Fruit fly (Drosophila melanogaster) whole organism, prepupa: ENCODE data around the gene Nthl1.

Experiments used
- Blimp-1 ChIP-seq: fragments of 200-800 bp; sonication (Bioruptor generic); optimal IDR thresholded peaks from 3 replicates; lab custom pipeline; 2017; ENCODE audit warnings: missing biosample characterization, missing genetic modification characterization, mild to moderate bottlenecking, moderate library complexity, missing genetic modification reagents
- CG10631 ChIP-seq: fragments of 200-800 bp; sonication (Bioruptor generic); optimal IDR thresholded peaks from 2 replicates; lab custom pipeline; 2016; ENCODE audit warnings: missing biosample characterization, missing genetic modification characterization
- CG10669 ChIP-seq: fragments of 200-800 bp; sonication (Bioruptor generic); optimal IDR thresholded peaks from 3 replicates; lab custom pipeline; 2018; ENCODE audit warnings: missing biosample characterization, mild to moderate bottlenecking, missing genetic modification characterization, moderate library complexity
- CG11294 ChIP-seq: fragments of 200-800 bp; sonication (Bioruptor generic); IDR thresholded peaks from 2 replicates; pipeline ENCODE4 v1.3.6; 2022; ENCODE audit warnings: missing biosample characterization, missing genetic modification characterization
- CG11762 ChIP-seq: fragments of 200-800 bp; sonication (Bioruptor generic); optimal IDR thresholded peaks from 3 replicates; lab custom pipeline; 2016; ENCODE audit warnings: missing biosample characterization, missing genetic modification characterization; ENCODE audit not compliant: insufficient read depth
- CG11902 ChIP-seq: fragments of 200-800 bp; sonication (Bioruptor generic); optimal IDR thresholded peaks from 3 replicates; lab custom pipeline; 2016; ENCODE audit warnings: missing biosample characterization, missing genetic modification characterization
- CG15336 ChIP-seq: fragments of 200-800 bp; sonication (Bioruptor generic); IDR thresholded peaks from 2 replicates; pipeline ENCODE4 v1.3.6; 2022; ENCODE audit warnings: missing biosample characterization, missing genetic modification characterization
- CG1621 ChIP-seq: fragments of 200-800 bp; sonication (Bioruptor generic); optimal IDR thresholded peaks from 3 replicates; lab custom pipeline; 2018; ENCODE audit warnings: missing biosample characterization, mild to moderate bottlenecking, missing genetic modification characterization
- CG16779 ChIP-seq: fragments of 200-800 bp; sonication (Bioruptor generic); optimal IDR thresholded peaks from 3 replicates; lab custom pipeline; 2017; ENCODE audit warnings: missing biosample characterization, mild to moderate bottlenecking, missing genetic modification characterization
- CG3032 ChIP-seq: fragments of 200-800 bp; optimal IDR thresholded peaks from 2 replicates; lab custom pipeline; 2019; ENCODE audit warnings: missing biosample characterization, mild to moderate bottlenecking, missing genetic modification characterization, moderate library complexity
- CG31627 ChIP-seq: fragments of 200-800 bp; sonication (Bioruptor generic); optimal IDR thresholded peaks from 3 replicates; lab custom pipeline; 2016; ENCODE audit warnings: missing biosample characterization, missing genetic modification characterization
- CG32006 ChIP-seq: fragments of 200-800 bp; sonication (Bioruptor generic); optimal IDR thresholded peaks from 3 replicates; lab custom pipeline; 2017; ENCODE audit warnings: missing biosample characterization, mild to moderate bottlenecking, missing genetic modification characterization
- CG4318 ChIP-seq: fragments of 200-800 bp; sonication (Bioruptor generic); optimal IDR thresholded peaks from 3 replicates; lab custom pipeline; 2017; ENCODE audit warnings: missing biosample characterization, mild to moderate bottlenecking, missing genetic modification characterization
- CG6163 ChIP-seq: fragments of 200-800 bp; sonication (Bioruptor generic); IDR thresholded peaks from 3 replicates; pipeline ENCODE4 v1.3.6; 2022; ENCODE audit warnings: missing biosample characterization, missing genetic modification characterization
- CG6276 ChIP-seq: fragments of 200-800 bp; sonication (Bioruptor generic); optimal IDR thresholded peaks from 2 replicates; lab custom pipeline; 2017; ENCODE audit warnings: missing biosample characterization, mild to moderate bottlenecking, missing genetic modification characterization
- CG6792 ChIP-seq: fragments of 200-800 bp; sonication (Bioruptor generic); optimal IDR thresholded peaks from 3 replicates; lab custom pipeline; 2016; ENCODE audit warnings: missing biosample characterization, missing genetic modification characterization
- CG6808 ChIP-seq: fragments of 200-800 bp; sonication (Bioruptor generic); optimal IDR thresholded peaks from 3 replicates; lab custom pipeline; 2017; ENCODE audit warnings: missing biosample characterization, missing genetic modification characterization, mild to moderate bottlenecking, moderate library complexity, missing genetic modification reagents
- CG6854 ChIP-seq: fragments of 200-800 bp; sonication (Bioruptor generic); optimal IDR thresholded peaks from 2 replicates; lab custom pipeline; 2017; ENCODE audit warnings: missing biosample characterization, mild to moderate bottlenecking, missing genetic modification characterization
- CG8319 ChIP-seq: fragments of 200-800 bp; sonication (Bioruptor generic); optimal IDR thresholded peaks from 3 replicates; lab custom pipeline; 2016; ENCODE audit warnings: missing biosample characterization, missing genetic modification characterization
- CG8632 ChIP-seq: fragments of 200-800 bp; sonication (Bioruptor generic); optimal IDR thresholded peaks from 3 replicates; lab custom pipeline; 2016; ENCODE audit warnings: missing biosample characterization, missing genetic modification characterization
- CG9139 ChIP-seq: fragments of 200-800 bp; sonication (Bioruptor generic); optimal IDR thresholded peaks from 3 replicates; lab custom pipeline; 2017; ENCODE audit warnings: missing biosample characterization, mild to moderate bottlenecking, missing genetic modification characterization
- Eip75B ChIP-seq: fragments of 200-800 bp; sonication (Bioruptor generic); optimal IDR thresholded peaks from 3 replicates; lab custom pipeline; 2016; ENCODE audit warnings: missing biosample characterization, missing genetic modification characterization
- Eip78C ChIP-seq: fragments of 200-800 bp; sonication (Bioruptor generic); peaks from one replicate; lab custom pipeline; 2016; ENCODE audit warnings: missing biosample characterization, missing genetic modification characterization
- Ets96B ChIP-seq: fragments of 200-800 bp; optimal IDR thresholded peaks from 2 replicates; lab custom pipeline; 2019; ENCODE audit warnings: missing biosample characterization, mild to moderate bottlenecking, missing genetic modification characterization, moderate library complexity
- Gug ChIP-seq: fragments of 200-800 bp; sonication (Bioruptor generic); IDR thresholded peaks from 2 replicates; pipeline ENCODE4 v1.3.6; 2022; ENCODE audit warnings: missing biosample characterization, missing genetic modification characterization
- Hr38 ChIP-seq: sonication (Bioruptor generic); optimal IDR thresholded peaks from 2 replicates; lab custom pipeline; 2016; ENCODE audit warnings: missing biosample characterization, missing genetic modification characterization
- Hr39 ChIP-seq: fragments of 200-800 bp; sonication (Bioruptor generic); optimal IDR thresholded peaks from 2 replicates; lab custom pipeline; 2016; ENCODE audit warnings: missing biosample characterization, missing genetic modification characterization
- Hr4 ChIP-seq: fragments of 200-800 bp; sonication (Bioruptor generic); optimal IDR thresholded peaks from 3 replicates; lab custom pipeline; 2016; ENCODE audit warnings: missing biosample characterization, missing genetic modification characterization
- Lpt ChIP-seq: fragments of 200-800 bp; sonication (Bioruptor generic); optimal IDR thresholded peaks from 3 replicates; lab custom pipeline; 2016; ENCODE audit warnings: missing biosample characterization, missing genetic modification characterization
- Met ChIP-seq: fragments of 200-800 bp; sonication (Bioruptor generic); optimal IDR thresholded peaks from 3 replicates; lab custom pipeline; 2016; ENCODE audit warnings: missing biosample characterization, missing genetic modification characterization
- OdsH ChIP-seq: fragments of 200-800 bp; sonication (Bioruptor generic); optimal IDR thresholded peaks from 3 replicates; lab custom pipeline; 2016; ENCODE audit warnings: missing biosample characterization, missing genetic modification characterization
- Smox ChIP-seq: fragments of 200-800 bp; sonication (Bioruptor generic); optimal IDR thresholded peaks from 3 replicates; lab custom pipeline; 2016; ENCODE audit warnings: missing biosample characterization, missing genetic modification characterization
- Sox102F ChIP-seq: fragments of 200-800 bp; sonication (Bioruptor generic); optimal IDR thresholded peaks from 2 replicates; lab custom pipeline; 2016; ENCODE audit warnings: missing biosample characterization, mild to moderate bottlenecking, missing genetic modification characterization
- Sox14 ChIP-seq: fragments of 200-800 bp; sonication (Bioruptor generic); optimal IDR thresholded peaks from 3 replicates; lab custom pipeline; 2016; ENCODE audit warnings: missing biosample characterization, missing genetic modification characterization
- achi ChIP-seq: fragments of 200-800 bp; sonication (Bioruptor generic); optimal IDR thresholded peaks from 3 replicates; lab custom pipeline; 2016; ENCODE audit warnings: missing biosample characterization, missing genetic modification characterization
- acj6 ChIP-seq: fragments of 200-800 bp; sonication (Bioruptor generic); optimal IDR thresholded peaks from 3 replicates; lab custom pipeline; 2016; ENCODE audit warnings: missing biosample characterization, missing genetic modification characterization
- cyc ChIP-seq: fragments of 200-800 bp; sonication (Bioruptor generic); optimal IDR thresholded peaks from 3 replicates; lab custom pipeline; 2016; ENCODE audit warnings: missing biosample characterization, missing genetic modification characterization
- dsx ChIP-seq: fragments of 200-800 bp; optimal IDR thresholded peaks from 3 replicates; lab custom pipeline; 2019; ENCODE audit warnings: missing biosample characterization, mild to moderate bottlenecking, missing genetic modification characterization, moderate library complexity; ENCODE audit not compliant: poor library complexity, severe bottlenecking
- eg ChIP-seq: fragments of 200-800 bp; sonication (Bioruptor generic); IDR thresholded peaks from 3 replicates; pipeline ENCODE4 v1.3.6; 2022; ENCODE audit warnings: missing biosample characterization, missing genetic modification characterization
- esn ChIP-seq: fragments of 200-800 bp; sonication (Bioruptor generic); optimal IDR thresholded peaks from 2 replicates; lab custom pipeline; 2016; ENCODE audit warnings: missing biosample characterization, mild to moderate bottlenecking, missing genetic modification characterization, moderate library complexity
- fd85E ChIP-seq: fragments of 200-800 bp; sonication (Bioruptor generic); optimal IDR thresholded peaks from 3 replicates; lab custom pipeline; 2016; ENCODE audit warnings: missing biosample characterization, missing genetic modification characterization
- lz ChIP-seq: fragments of 200-800 bp; sonication (Bioruptor generic); optimal IDR thresholded peaks from 3 replicates; lab custom pipeline; 2016; ENCODE audit warnings: missing biosample characterization, missing genetic modification characterization
- pdm3 ChIP-seq: fragments of 200-800 bp; sonication (Bioruptor generic); optimal IDR thresholded peaks from 3 replicates; lab custom pipeline; 2016; ENCODE audit warnings: missing biosample characterization, missing genetic modification characterization
- spab ChIP-seq: fragments of 200-800 bp; sonication (Bioruptor generic); optimal IDR thresholded peaks from 2 replicates; lab custom pipeline; 2017; ENCODE audit warnings: missing biosample characterization, mild to moderate bottlenecking, missing genetic modification characterization, missing genetic modification reagents
- ss ChIP-seq, 2 experiments: fragments of 200-800 bp; sonication (Bioruptor generic); optimal IDR thresholded peaks; 2 replicates in 1 of 2; 3 replicates in 1 of 2; lab custom pipeline; 2017 to 2018; ENCODE audit warnings: mild to moderate bottlenecking in 2 of 2, missing biosample characterization in 2 of 2, missing genetic modification characterization in 2 of 2, moderate library complexity in 1 of 2
- svp ChIP-seq: fragments of 200-800 bp; sonication (Bioruptor generic); peaks from one replicate; lab custom pipeline; 2016; ENCODE audit warnings: missing biosample characterization, missing genetic modification characterization
- topi ChIP-seq: fragments of 200-800 bp; sonication (Bioruptor generic); optimal IDR thresholded peaks from 3 replicates; lab custom pipeline; 2016; ENCODE audit warnings: missing biosample characterization, missing genetic modification characterization

Gene Nthl1

DNA sequence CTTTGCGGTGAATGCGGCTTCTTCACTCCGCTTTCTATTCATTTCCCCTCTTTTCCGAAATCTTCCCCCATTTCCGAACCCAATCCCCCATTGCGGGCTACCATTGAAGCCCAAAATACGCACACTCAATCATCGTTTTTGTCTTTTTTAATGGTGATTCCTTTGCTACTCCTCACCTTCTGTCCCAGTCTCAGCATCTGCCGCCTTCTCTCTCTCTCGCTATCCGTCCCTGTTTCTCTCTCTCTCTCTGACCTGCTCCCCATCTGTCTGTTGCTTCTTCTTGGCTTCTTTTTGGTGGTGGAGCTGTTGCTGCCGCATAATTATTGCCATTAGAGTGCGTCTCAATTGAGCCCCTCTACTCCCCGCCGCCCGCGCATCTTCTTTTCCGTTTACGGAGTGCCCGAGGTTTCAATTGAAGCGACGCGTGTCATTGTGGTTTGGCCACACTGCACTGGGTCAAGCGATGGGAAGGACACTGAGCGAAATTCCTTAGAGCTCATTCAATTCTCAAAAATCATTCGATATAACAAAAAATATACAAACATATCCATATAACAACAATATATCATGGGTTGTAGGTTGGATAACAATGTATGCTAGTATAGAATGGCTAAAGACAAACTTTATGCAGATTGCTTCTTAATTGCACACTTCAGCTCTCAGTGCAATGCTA, 17.4 kb upstream of the Nthl1 start (continued):
- peak; percentile 45 for TF ChIP-seq CG10669 (GFP tag; lab: Kevin White, UChicago)
- 0 out of 3 replicates have a peak, but pooled peaks have one; percentile 34 for TF ChIP-seq eg (GFP tag; lab: Robert Waterston, UW)
- TF ChIP-seq spab (GFP tag; lab: Kevin White, UChicago), result peak; percentile 9
- peak; percentile 34 for TF ChIP-seq Smox (GFP tag; lab: Kevin White, UChicago)
- TF ChIP-seq CG6792 (GFP tag; lab: Kevin White, UChicago), result peak; percentile 22
- no peak for TF ChIP-seq CG6808
- TF ChIP-seq Lpt (GFP tag; lab: Kevin White, UChicago), result no peak
- TF ChIP-seq CG11902 (GFP tag; lab: Kevin White, UChicago), result no peak
- TF ChIP-seq CG8632 (GFP tag; lab: Kevin White, UChicago), result no peak

DNA sequence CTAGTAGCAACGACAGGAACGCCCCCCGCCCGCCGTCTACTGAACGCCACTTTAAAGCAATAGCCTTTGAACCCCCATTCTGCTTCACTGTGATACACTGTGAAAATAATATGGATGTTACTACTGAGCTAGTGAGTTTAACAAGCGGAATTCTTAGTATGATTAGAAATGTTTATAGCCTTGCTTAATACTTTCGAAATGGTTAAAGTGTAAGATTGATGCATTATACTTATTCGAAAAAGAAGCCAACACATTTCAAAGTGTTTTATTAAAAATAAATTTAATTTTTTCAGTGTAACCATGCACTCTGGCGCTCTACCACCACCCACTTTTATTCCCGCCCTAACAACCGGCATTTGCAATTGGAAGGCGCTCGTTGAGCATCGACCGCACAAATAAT, 16.7 kb upstream of the Nthl1 start:
- TF ChIP-seq Hr38 (GFP tag; lab: Kevin White, UChicago) (no peak), CG11762 (GFP tag; lab: Kevin White, UChicago) (no peak), Eip78C (GFP tag; lab: Kevin White, UChicago) (peak; percentile 81), svp (peak; percentile 40), Sox14 (no peak), dsx (GFP tag; lab: Kevin White, UChicago) (peak; percentile 12), achi (GFP tag; lab: Kevin White, UChicago) (peak; percentile 17), lz (GFP tag; lab: Kevin White, UChicago) (no peak), OdsH (peak; percentile 52), Hr39 (peak; percentile 13), CG3032 (tag; lab: Kevin White, UChicago) (peak; percentile 26), CG15336 (GFP tag; lab: Robert Waterston, UW) (peak; percentile 46), CG16779 (no peak), CG8632 (GFP tag; lab: Kevin White, UChicago) (peak; percentile 16), eg (GFP tag; lab: Robert Waterston, UW) (no peak), fd85E (GFP tag; lab: Kevin White, UChicago) (no peak), CG6854 (GFP tag; lab: Kevin White, UChicago) (no peak), CG4318 (GFP tag; lab: Kevin White, UChicago) (peak; percentile 16), CG10631 (GFP tag; lab: Kevin White, UChicago) (peak; percentile 42), ss (GFP tag; optimal IDR thresholded peaks at IDR 0.05; lab: Kevin White, UChicago) (peak in 1 of 2 experiments; percentile 10), Hr4 (GFP tag; lab: Kevin White, UChicago) (peak; percentile 59), CG6792 (GFP tag; lab: Kevin White, UChicago) (peak; percentile 23), CG6163 (GFP tag; lab: Robert Waterston, UW) (0 out of 3 replicates have a peak, but pooled peaks have one; percentile 37), cyc (GFP tag; lab: Kevin White, UChicago) (no peak), topi (GFP tag; lab: Kevin White, UChicago) (peak; percentile 12), Gug (GFP tag; lab: Robert Waterston, UW) (peak; percentile 28; the same call in 1 of the 2 replicates), Smox (GFP tag; lab: Kevin White, UChicago) (peak; percentile 6), CG11294 (0 out of 2 replicates have a peak, but pooled peaks have one; percentile 25), esn (GFP tag; lab: Kevin White, UChicago) (peak; percentile 18), CG6808 (peak; percentile 12), Blimp-1 (no peak), Sox102F (GFP tag; lab: Kevin White, UChicago) (no peak), acj6 (GFP tag; lab: Kevin White, UChicago) (peak; percentile 26), CG31627 (GFP tag; lab: Kevin White, UChicago) (no peak), CG9139 (GFP tag; lab: Kevin White, UChicago) (no peak), Eip75B (GFP tag; lab: Kevin White, UChicago) (no peak), pdm3 (peak; percentile 26), CG32006 (GFP tag; lab: Kevin White, UChicago) (peak; percentile 60), CG1621 (tag; lab: Kevin White, UChicago) (no peak), Met (GFP tag; lab: Kevin White, UChicago) (peak; percentile 26), CG8319 (GFP tag; lab: Kevin White, UChicago) (no peak), spab (GFP tag; lab: Kevin White, UChicago) (peak; percentile 29), Ets96B (peak; percentile 10), CG11902 (GFP tag; lab: Kevin White, UChicago) (peak; percentile 7), CG10669 (GFP tag; lab: Kevin White, UChicago) (peak; percentile 15), CG6276 (GFP tag; lab: Kevin White, UChicago) (peak; percentile 32)
